Fruit fly (Drosophila melanogaster) whole organism, embryonic: Measurements from ENCODE around the gene bnl.

Source experiments
- Asciz ChIP-seq: fragments of 200-800 bp; sonication (Bioruptor generic); optimal IDR thresholded peaks from 2 replicates; lab custom pipeline; 2017; ENCODE audit warnings: missing biosample characterization, mild to moderate bottlenecking, missing genetic modification characterization, missing genetic modification reagents
- Atf-2 ChIP-seq: fragments of 200-800 bp; sonication (Bioruptor generic); optimal IDR thresholded peaks from 2 replicates; lab custom pipeline; 2016; ENCODE audit warnings: missing biosample characterization, missing genetic modification characterization
- B-H2 ChIP-seq: fragments of 200-800 bp; sonication (Bioruptor generic); optimal IDR thresholded peaks from 2 replicates; lab custom pipeline; 2018; ENCODE audit warnings: missing biosample characterization, mild to moderate bottlenecking, missing genetic modification characterization
- Bteb2 ChIP-seq: fragments of 200-800 bp; sonication (Bioruptor generic); optimal IDR thresholded peaks from 2 replicates; lab custom pipeline; 2016; ENCODE audit warnings: missing biosample characterization, missing genetic modification characterization
- C15 ChIP-seq: fragments of 200-800 bp; sonication (Bioruptor generic); IDR thresholded peaks from 3 replicates; pipeline ENCODE4 v1.3.6; 2022; ENCODE audit warnings: missing biosample characterization, missing genetic modification characterization
- CG10267 ChIP-seq: fragments of 200-800 bp; sonication (Bioruptor generic); optimal IDR thresholded peaks from 2 replicates; lab custom pipeline; 2018; ENCODE audit warnings: missing biosample characterization, mild to moderate bottlenecking, missing genetic modification characterization, moderate library complexity
- CG10274 ChIP-seq: fragments of 200-800 bp; sonication (Bioruptor generic); optimal IDR thresholded peaks from 3 replicates; lab custom pipeline; 2017; ENCODE audit warnings: missing biosample characterization, mild to moderate bottlenecking, missing genetic modification characterization
- CG10431 ChIP-seq: fragments of 200-800 bp; sonication (Bioruptor generic); optimal IDR thresholded peaks from 3 replicates; lab custom pipeline; 2018; ENCODE audit warnings: missing biosample characterization, mild to moderate bottlenecking, missing genetic modification characterization
- CG11695 ChIP-seq: fragments of 200-800 bp; sonication (Bioruptor generic); IDR thresholded peaks from 3 replicates; pipeline ENCODE4 v1.3.6; 2022; ENCODE audit warnings: missing biosample characterization, missing genetic modification characterization
- CG12659 ChIP-seq: fragments of 200-800 bp; sonication (Bioruptor generic); optimal IDR thresholded peaks from 3 replicates; lab custom pipeline; 2017; ENCODE audit warnings: mild to moderate bottlenecking, missing biosample characterization, missing genetic modification reagents, missing genetic modification characterization
- CG13296 ChIP-seq: fragments of 200-800 bp; sonication (Bioruptor generic); optimal IDR thresholded peaks from 3 replicates; lab custom pipeline; 2018; ENCODE audit warnings: missing biosample characterization, mild to moderate bottlenecking, missing genetic modification characterization
- CG15601 ChIP-seq: fragments of 200-800 bp; sonication (Bioruptor generic); optimal IDR thresholded peaks from 3 replicates; lab custom pipeline; 2019; ENCODE audit warnings: missing biosample characterization, mild to moderate bottlenecking, missing genetic modification characterization, moderate library complexity
- CG17186 ChIP-seq: fragments of 200-800 bp; sonication (Bioruptor generic); optimal IDR thresholded peaks from 3 replicates; lab custom pipeline; 2017; ENCODE audit warnings: missing biosample characterization, missing genetic modification reagents, missing genetic modification characterization
- CG17912 ChIP-seq: fragments of 200-800 bp; sonication (Bioruptor generic); optimal IDR thresholded peaks from 2 replicates; lab custom pipeline; 2018; ENCODE audit warnings: missing biosample characterization, mild to moderate bottlenecking, missing genetic modification characterization
- CG18011 ChIP-seq: fragments of 200-800 bp; sonication (Bioruptor generic); optimal IDR thresholded peaks from 2 replicates; lab custom pipeline; 2017; ENCODE audit warnings: missing biosample characterization, missing genetic modification characterization, mild to moderate bottlenecking, moderate library complexity, missing genotype
- CG32532 ChIP-seq: fragments of 200-800 bp; sonication (Bioruptor generic); IDR thresholded peaks from 2 replicates; pipeline ENCODE4 v1.3.6; 2022; ENCODE audit warnings: missing biosample characterization, missing genetic modification characterization
- CG34224 ChIP-seq: fragments of 200-800 bp; sonication (Bioruptor generic); IDR thresholded peaks from 3 replicates; pipeline ENCODE4 v1.3.6; 2022; ENCODE audit warnings: missing biosample characterization, missing genetic modification characterization; ENCODE audit not compliant: partially characterized antibody
- CG34376 ChIP-seq: fragments of 200-800 bp; sonication (Bioruptor generic); optimal IDR thresholded peaks from 2 replicates; lab custom pipeline; 2018; ENCODE audit warnings: missing biosample characterization, mild to moderate bottlenecking, missing genetic modification characterization
- CG4854 ChIP-seq: fragments of 200-800 bp; sonication (Bioruptor generic); optimal IDR thresholded peaks from 2 replicates; lab custom pipeline; 2016; ENCODE audit warnings: missing biosample characterization, missing genetic modification characterization, inconsistent platforms
- CG7839 ChIP-seq: fragments of 200-800 bp; sonication (Bioruptor generic); optimal IDR thresholded peaks from 3 replicates; lab custom pipeline; 2018; ENCODE audit warnings: missing biosample characterization, mild to moderate bottlenecking, missing genetic modification characterization, moderate library complexity
- CG7963 ChIP-seq: fragments of 200-800 bp; sonication (Bioruptor generic); IDR thresholded peaks from 3 replicates; pipeline ENCODE4 v1.3.6; 2022; ENCODE audit warnings: missing biosample characterization, missing genetic modification characterization; ENCODE audit not compliant: partially characterized antibody
- CG8478 ChIP-seq: fragments of >200 bp; optimal IDR thresholded peaks from 2 replicates; lab custom pipeline; 2018
- CHES-1-like ChIP-seq: fragments of 200-800 bp; sonication (Bioruptor generic); optimal IDR thresholded peaks from 2 replicates; lab custom pipeline; 2016; ENCODE audit warnings: missing biosample characterization, missing genetic modification characterization
- Dad ChIP-seq: fragments of 200-800 bp; sonication (Bioruptor generic); optimal IDR thresholded peaks from 3 replicates; lab custom pipeline; 2016; ENCODE audit warnings: missing biosample characterization, missing genetic modification characterization
- Deaf1 ChIP-seq: fragments of 200-800 bp; optimal IDR thresholded peaks from 3 replicates; lab custom pipeline; 2019; ENCODE audit warnings: missing biosample characterization, mild to moderate bottlenecking, missing genetic modification characterization, moderate library complexity
- Dref ChIP-seq: fragments of 200-800 bp; sonication (Bioruptor generic); IDR thresholded peaks from 2 replicates; pipeline ENCODE4 v1.3.6; 2022; ENCODE audit warnings: missing biosample characterization, missing genetic modification characterization
- Hsf ChIP-seq: fragments of 200-800 bp; sonication (Bioruptor generic); optimal IDR thresholded peaks from 3 replicates; lab custom pipeline; 2016; ENCODE audit warnings: missing biosample characterization, missing genetic modification characterization
- Max ChIP-seq: fragments of 200-800 bp; sonication (Bioruptor generic); optimal IDR thresholded peaks from 2 replicates; lab custom pipeline; 2016; ENCODE audit warnings: missing biosample characterization, mild to moderate bottlenecking, missing genetic modification characterization
- NFAT ChIP-seq: fragments of 200-800 bp; sonication (Bioruptor generic); IDR thresholded peaks from 2 replicates; pipeline ENCODE4 v1.3.6; 2022; ENCODE audit warnings: missing biosample characterization, missing genetic modification characterization
- Neu2 ChIP-seq: fragments of 200-800 bp; sonication (Bioruptor generic); optimal IDR thresholded peaks from 3 replicates; lab custom pipeline; 2016; ENCODE audit warnings: missing biosample characterization, missing genetic modification characterization, borderline replicate concordance
- Usf ChIP-seq: fragments of 200-800 bp; sonication (Bioruptor generic); optimal IDR thresholded peaks from 2 replicates; lab custom pipeline; 2017; ENCODE audit warnings: missing genotype, missing biosample characterization, missing genetic modification characterization
- Vsx1 ChIP-seq: fragments of 200-800 bp; sonication (Bioruptor generic); optimal IDR thresholded peaks from 2 replicates; lab custom pipeline; 2017; ENCODE audit warnings: missing biosample characterization, mild to moderate bottlenecking, missing genetic modification characterization, missing genetic modification reagents
- ato ChIP-seq: fragments of 200-800 bp; sonication (Bioruptor generic); IDR thresholded peaks from 2 replicates; pipeline ENCODE4 v1.3.6; 2022; ENCODE audit warnings: missing biosample characterization, missing genetic modification characterization; ENCODE audit not compliant: partially characterized antibody
- chm ChIP-seq: fragments of 200-800 bp; sonication (Bioruptor generic); IDR thresholded peaks from 2 replicates; pipeline ENCODE4 v1.3.6; 2022; ENCODE audit warnings: missing biosample characterization, missing genetic modification characterization
- chn ChIP-seq: fragments of 200-800 bp; sonication (Bioruptor generic); optimal IDR thresholded peaks from 2 replicates; lab custom pipeline; 2016; ENCODE audit warnings: missing biosample characterization, missing genetic modification characterization
- crol ChIP-seq: fragments of 200-800 bp; sonication (Bioruptor generic); IDR thresholded peaks from 2 replicates; pipeline ENCODE4 v1.3.6; 2022; ENCODE audit warnings: missing biosample characterization, missing genetic modification characterization
- disco-r ChIP-seq: fragments of 200-800 bp; sonication (Bioruptor generic); optimal IDR thresholded peaks from 2 replicates; lab custom pipeline; 2016; ENCODE audit warnings: missing biosample characterization, missing genetic modification characterization
- ems ChIP-seq: fragments of 200-800 bp; sonication (Bioruptor generic); optimal IDR thresholded peaks from 3 replicates; lab custom pipeline; 2016; ENCODE audit warnings: missing biosample characterization, missing genetic modification characterization
- gem ChIP-seq: fragments of 200-800 bp; sonication (Bioruptor generic); optimal IDR thresholded peaks from 2 replicates; lab custom pipeline; 2019; ENCODE audit warnings: missing biosample characterization, mild to moderate bottlenecking, missing genetic modification characterization, moderate library complexity
- h ChIP-seq: fragments of >200 bp; optimal IDR thresholded peaks from 2 replicates; lab custom pipeline; 2017
- ind ChIP-seq: fragments of 200-800 bp; sonication (Bioruptor generic); optimal IDR thresholded peaks from 3 replicates; lab custom pipeline; 2016; ENCODE audit warnings: missing biosample characterization, missing genetic modification characterization
- jumu ChIP-seq: fragments of 200-800 bp; sonication (Bioruptor generic); optimal IDR thresholded peaks from 3 replicates; lab custom pipeline; 2016; ENCODE audit warnings: missing biosample characterization, missing genetic modification characterization
- lilli ChIP-seq: fragments of 200-800 bp; sonication (Bioruptor generic); optimal IDR thresholded peaks from 3 replicates; lab custom pipeline; 2016; ENCODE audit warnings: missing biosample characterization, missing genetic modification characterization
- pan ChIP-seq, 4 experiments: fragments of >200 bp in 3 of 4; fragments of 200-800 bp in 1 of 4; sonication (Bioruptor generic) in 1 of 4; optimal IDR thresholded peaks in 3 of 4; IDR thresholded peaks in 1 of 4; 2 replicates each; pipeline versions ENCODE4 v1.3.6 to Lab custom; 2017 to 2022; ENCODE audit warnings: missing biosample characterization in 2 of 4, missing genetic modification characterization in 2 of 4, mixed read lengths in 1 of 4
- shn ChIP-seq: fragments of 200-800 bp; sonication (Bioruptor generic); optimal IDR thresholded peaks from 3 replicates; lab custom pipeline; 2016; ENCODE audit warnings: missing biosample characterization, missing genetic modification characterization
- slbo ChIP-seq: fragments of 200-800 bp; sonication (Bioruptor generic); IDR thresholded peaks from 2 replicates; pipeline ENCODE4 v1.3.6; 2022; ENCODE audit warnings: missing biosample characterization, missing genetic modification characterization
- sob ChIP-seq: fragments of 200-800 bp; sonication (Bioruptor generic); IDR thresholded peaks from 2 replicates; pipeline ENCODE4 v1.3.6; 2022; ENCODE audit warnings: missing biosample characterization, missing genetic modification characterization
- sr ChIP-seq: fragments of 200-800 bp; sonication (Bioruptor generic); IDR thresholded peaks from 3 replicates; pipeline ENCODE4 v1.3.6; 2022; ENCODE audit warnings: missing biosample characterization, missing genetic modification characterization
- wor ChIP-seq: fragments of 200-800 bp; sonication (Bioruptor generic); IDR thresholded peaks from 2 replicates; pipeline ENCODE4 v1.3.6; 2022; ENCODE audit warnings: missing biosample characterization, missing genetic modification characterization

bnl gene

dm6 chr3R:19860996-19861719 is 24.5 kb upstream of the bnl start, which contains the start of the genes Ire1 and Mrm2 (continued):
- TF ChIP-seq ems (GFP tag; lab: Kevin White, UChicago) (peak; percentile 72), CG13296 (GFP tag; lab: Kevin White, UChicago) (peak; percentile 45), CHES-1-like (GFP tag; lab: Kevin White, UChicago) (peak; percentile 93), h (lab: Kevin White, UChicago) (no peak), CG34224 (peak; percentile 79), gem (tag; lab: Kevin White, UChicago) (peak; percentile 88), Atf-2 (GFP tag; lab: Kevin White, UChicago) (peak; percentile 84), Vsx1 (GFP tag; lab: Kevin White, UChicago) (no peak), CG10431 (GFP tag; lab: Kevin White, UChicago) (peak; percentile 14), slbo (GFP tag; lab: Robert Waterston, UW) (peak; percentile 93), sr (GFP tag; lab: Robert Waterston, UW) (0 out of 3 replicates have a peak, but pooled peaks have one; percentile 3), CG18011 (GFP tag; lab: Kevin White, UChicago) (peak; percentile 44), sob (peak; percentile 86), B-H2 (GFP tag; lab: Kevin White, UChicago) (peak; percentile 58), CG10267 (peak; percentile 78), chn (GFP tag; lab: Kevin White, UChicago) (peak; percentile 81), CG4854 (GFP tag; lab: Kevin White, UChicago) (peak; percentile 70), Hsf (GFP tag; lab: Kevin White, UChicago) (peak; percentile 90), CG17912 (GFP tag; lab: Kevin White, UChicago) (peak; percentile 24), jumu (GFP tag; lab: Kevin White, UChicago) (peak; percentile 93), CG8478 (no peak), CG32532 (GFP tag; lab: Robert Waterston, UW) (peak; percentile 84), CG34376 (GFP tag; lab: Kevin White, UChicago) (peak; percentile 69), disco-r (GFP tag; lab: Kevin White, UChicago) (peak; percentile 77), Bteb2 (peak; percentile 86), chm (GFP tag; lab: Robert Waterston, UW) (peak; percentile 57; the same call in 1 of the 2 replicates), CG7963 (no peak; the same call in 2 of the 3 replicates), ato (GFP tag; lab: Robert Waterston, UW) (no peak), CG17186 (peak; percentile 88), pan (optimal IDR thresholded peaks at IDR 0.05; lab: Kevin White, UChicago) (no peak), pan (GFP tag; optimal IDR thresholded peaks at IDR 0.05 in 1 of 2, IDR thresholded peaks at IDR 0.05 in 1 of 2) (peak in 1 of 2 experiments; percentile 78), crol (GFP tag; lab: Robert Waterston, UW) (peak; percentile 92), CG15601 (peak; percentile 82), shn (peak; percentile 95), wor (peak; percentile 61), Usf (GFP tag; lab: Kevin White, UChicago) (peak; percentile 53), lilli (GFP tag; lab: Kevin White, UChicago) (peak; percentile 91), Asciz (GFP tag; lab: Kevin White, UChicago) (no peak), Neu2 (GFP tag; lab: Kevin White, UChicago) (no peak), Deaf1 (peak; percentile 29), Max (GFP tag; lab: Kevin White, UChicago) (peak; percentile 63), Dad (GFP tag; lab: Kevin White, UChicago) (peak; percentile 68), Dref (GFP tag; lab: Robert Waterston, UW) (peak; percentile 73), CG11695 (no peak), C15 (GFP tag; lab: Robert Waterston, UW) (no peak), CG10274 (GFP tag; lab: Kevin White, UChicago) (no peak), ind (GFP tag; lab: Kevin White, UChicago) (peak; percentile 83), CG12659 (GFP tag; lab: Kevin White, UChicago) (peak; percentile 93), NFAT (peak; percentile 81), CG7839 (peak; percentile 82)
